Worm (Caenorhabditis elegans): ENCODE measurements around the gene C03F11.4.
A peak's percentile ranks its signal among the peaks of the same experiment; 100 is the strongest.

C03F11.4 gene

ce11 chrX:5407271-5407670 lies 1.0 kb upstream of the C03F11.4 start (continued):
- TF ChIP-seq ceh-28 (tag; optimal IDR thresholded peaks at IDR 0.05) = no peak

ce11 chrX:5400524-5400923 lies 5.7 kb downstream of the C03F11.4 start, which contains the start of gene scav-1:
TSS of gene scav-1 (minus strand) at chrX:5400584.
- TF ChIP-seq elt-2 (tag; optimal IDR thresholded peaks at IDR 0.05) (peak; percentile 87), pqm-1 (tag; optimal IDR thresholded peaks at IDR 0.05) (peak; percentile 76), nhr-23 (tag; optimal IDR thresholded peaks at IDR 0.05) (no peak), unc-62 (GFP tag; optimal IDR thresholded peaks at IDR 0.05) (no peak), zag-1 (tag; optimal IDR thresholded peaks at IDR 0.05) (no peak)

- no peak for TF ChIP-seq mdl-1 (tag; optimal IDR thresholded peaks at IDR 0.05)
- no peak for TF ChIP-seq nhr-23 (tag; optimal IDR thresholded peaks at IDR 0.05)
- no peak for TF ChIP-seq ceh-16 (tag; optimal IDR thresholded peaks at IDR 0.05)
Observed at ce11 chrX:5397300-5397699, 8.9 kb downstream of the C03F11.4 start, which contains the start of gene C03F11.2. TSS of gene C03F11.2 (minus strand) at chrX:5397400.

ce11 chrX:5387629-5388028 lies 18.6 kb downstream of the C03F11.4 start:
- TF ChIP-seq eor-1 (tag; optimal IDR thresholded peaks at IDR 0.05) = no peak

- TF ChIP-seq R02D3.7 (tag; optimal IDR thresholded peaks at IDR 0.05) (no peak), skn-1 (tag; optimal IDR thresholded peaks at IDR 0.05) (no peak)
Observed at ce11 chrX:5386558-5386957, 19.7 kb downstream of the C03F11.4 start, which contains the start of gene kcnl-3. TSS of gene kcnl-3 (plus strand) at chrX:5386858.

- TF ChIP-seq daf-12 (tag; optimal IDR thresholded peaks at IDR 0.05) = no peak
- no peak for TF ChIP-seq ceh-9 (tag; optimal IDR thresholded peaks at IDR 0.05)
- TF ChIP-seq elt-2 (tag; optimal IDR thresholded peaks at IDR 0.05) = no peak
- TF ChIP-seq ZK546.5 (tag; optimal IDR thresholded peaks at IDR 0.05) = no peak
- no peak for TF ChIP-seq nfya-1 (tag; optimal IDR thresholded peaks at IDR 0.05; ENCODE audit: insufficient read depth)
Observed at ce11 chrX:5382778-5383177, 23.5 kb downstream of the C03F11.4 start.

- TF ChIP-seq pha-4 (tag; optimal IDR thresholded peaks at IDR 0.05) = peak; percentile 39
- TF ChIP-seq egl-5 (tag; optimal IDR thresholded peaks at IDR 0.05) = no peak
Observed at ce11 chrX:5377307-5377706, 28.9 kb downstream of the C03F11.4 start, which contains the start of gene sek-5. TSS of gene sek-5 (plus strand) at chrX:5377607.

- peak; percentile 25 for TF ChIP-seq pqm-1 (tag; optimal IDR thresholded peaks at IDR 0.05)
- peak; percentile 58 for TF ChIP-seq elt-2 (tag; optimal IDR thresholded peaks at IDR 0.05)
- peak; percentile 50 for TF ChIP-seq pha-4 (tag; optimal IDR thresholded peaks at IDR 0.05)
- TF ChIP-seq mdl-1 (tag; optimal IDR thresholded peaks at IDR 0.05) = no peak
- TF ChIP-seq ztf-11 (tag; optimal IDR thresholded peaks at IDR 0.05) = no peak
- no peak for TF ChIP-seq nhr-67 (tag; optimal IDR thresholded peaks at IDR 0.05)
Observed at ce11 chrX:5374742-5375141, 31.5 kb downstream of the C03F11.4 start, which contains the start of gene sek-4. TSS of gene sek-4 (plus strand) at chrX:5375059.

- TF ChIP-seq lin-39 (tag; optimal IDR thresholded peaks at IDR 0.05) = no peak
- TF ChIP-seq sea-2 (GFP tag; optimal IDR thresholded peaks at IDR 0.05) = no peak
Observed at ce11 chrX:5373597-5373996, 32.6 kb downstream of the C03F11.4 start.

ce11 chrX:5372638-5373037 lies 33.6 kb downstream of the C03F11.4 start, which contains the start of gene F35C8.8:
TSS of gene F35C8.8 (minus strand) at chrX:5372639.
- TF ChIP-seq ceh-16 (tag; optimal IDR thresholded peaks at IDR 0.05) (no peak), fos-1 (tag; optimal IDR thresholded peaks at IDR 0.05) (no peak), ama-1 (optimal IDR thresholded peaks at IDR 0.05) (no peak), ztf-4 (tag; optimal IDR thresholded peaks at IDR 0.05) (no peak), hmg-11 (tag; optimal IDR thresholded peaks at IDR 0.05) (no peak), nhr-77 (tag; optimal IDR thresholded peaks at IDR 0.05) (no peak), nhr-67 (tag; optimal IDR thresholded peaks at IDR 0.05) (no peak), lin-15B (tag; optimal IDR thresholded peaks at IDR 0.05) (no peak), nhr-25 (tag; optimal IDR thresholded peaks at IDR 0.05) (no peak), nhr-43 (tag; optimal IDR thresholded peaks at IDR 0.05; ENCODE audit: poor library complexity, severe bottlenecking) (no peak), snpc-4 (tag; optimal IDR thresholded peaks at IDR 0.05) (no peak)

Data from whole organism, L3 larva.